Worm (Caenorhabditis elegans): ENCODE data around the gene faah-6.

Gene faah-6

DNA sequence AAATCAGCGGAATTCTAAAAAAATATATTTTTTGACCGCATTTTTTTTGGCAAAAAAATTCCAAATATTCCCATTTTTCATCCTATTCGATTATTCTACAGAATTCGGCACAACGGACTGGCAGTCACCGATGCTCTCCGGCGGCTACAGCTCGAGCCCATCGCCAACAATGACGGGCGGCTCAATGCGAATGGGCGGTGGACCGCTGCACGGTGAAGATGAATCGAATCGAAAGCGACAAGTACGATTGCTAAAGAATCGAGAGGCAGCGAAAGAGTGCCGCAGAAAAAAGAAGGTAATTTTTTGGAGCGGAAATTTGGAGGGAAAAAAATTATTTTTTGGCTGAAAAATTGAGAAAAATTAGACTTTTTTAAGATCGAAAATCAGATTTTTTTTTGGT lies 42.1 kb downstream of the faah-6 start:
- TF ChIP-seq him-1 (tag; optimal IDR thresholded peaks at IDR 0.05) (no peak), madf-3 (GFP tag; IDR thresholded peaks at IDR 0.05) (no peak), bed-2 (GFP tag; IDR thresholded peaks at IDR 0.05) (no peak), F52B5.7 (tag; optimal IDR thresholded peaks at IDR 0.05) (peak; percentile 30), madf-10 (tag; optimal IDR thresholded peaks at IDR 0.05) (no peak), ztf-26 (tag; optimal IDR thresholded peaks at IDR 0.05) (no peak), hsf-1 (GFP tag; IDR thresholded peaks at IDR 0.05) (no peak), ama-1 (optimal IDR thresholded peaks at IDR 0.05) (no peak), ama-1 (GFP tag; optimal IDR thresholded peaks at IDR 0.05) (no peak), B0336.3 (GFP tag; IDR thresholded peaks at IDR 0.05) (peak; percentile 22; the same call in 1 of the 2 replicates), let-526 (GFP tag; IDR thresholded peaks at IDR 0.05) (no peak), dpl-1 (GFP tag; optimal IDR thresholded peaks at IDR 0.05) (no peak), somi-1 (GFP tag; optimal IDR thresholded peaks at IDR 0.05) (peak; percentile 12), chd-7 (tag; optimal IDR thresholded peaks at IDR 0.05) (peak; percentile 50), nfyb-1 (GFP tag; IDR thresholded peaks at IDR 0.05) (peak; percentile 45; the same call in 1 of the 2 replicates), K12H6.12 (tag; optimal IDR thresholded peaks at IDR 0.05) (no peak), attf-5 (GFP tag; optimal IDR thresholded peaks at IDR 0.05) (no peak), zfh-2 (GFP tag; conservative IDR thresholded peaks at IDR 0.05) (peak; percentile 46; the same call in 1 of the 2 replicates), mes-4 (tag; optimal IDR thresholded peaks at IDR 0.05) (no peak), rcor-1 (GFP tag; IDR thresholded peaks at IDR 0.05) (no peak), cebp-1 (GFP tag; IDR thresholded peaks at IDR 0.05) (no peak), cebp-1 (tag; optimal IDR thresholded peaks at IDR 0.05) (peak; percentile 10), atf-7 (tag; optimal IDR thresholded peaks at IDR 0.05) (peak; percentile 40), ceh-27 (GFP tag; optimal IDR thresholded peaks at IDR 0.05) (no peak), T26A5.8 (tag; optimal IDR thresholded peaks at IDR 0.05) (no peak), unc-62 (GFP tag; optimal IDR thresholded peaks at IDR 0.05) (no peak), lir-1 (GFP tag; conservative IDR thresholded peaks at IDR 0.05) (no peak), hlh-26 (GFP tag; conservative IDR thresholded peaks at IDR 0.05) (no peak), athp-1 (tag; optimal IDR thresholded peaks at IDR 0.05) (peak; percentile 1), Y53G8AR.9 (GFP tag; conservative IDR thresholded peaks at IDR 0.05) (no peak), zim-3 (tag; optimal IDR thresholded peaks at IDR 0.05) (peak; percentile 25), lag-1 (GFP tag; IDR thresholded peaks at IDR 0.05) (no peak), lsl-1 (GFP tag; optimal IDR thresholded peaks at IDR 0.05) (no peak), ceh-58 (GFP tag; IDR thresholded peaks at IDR 0.05) (no peak)

DNA sequence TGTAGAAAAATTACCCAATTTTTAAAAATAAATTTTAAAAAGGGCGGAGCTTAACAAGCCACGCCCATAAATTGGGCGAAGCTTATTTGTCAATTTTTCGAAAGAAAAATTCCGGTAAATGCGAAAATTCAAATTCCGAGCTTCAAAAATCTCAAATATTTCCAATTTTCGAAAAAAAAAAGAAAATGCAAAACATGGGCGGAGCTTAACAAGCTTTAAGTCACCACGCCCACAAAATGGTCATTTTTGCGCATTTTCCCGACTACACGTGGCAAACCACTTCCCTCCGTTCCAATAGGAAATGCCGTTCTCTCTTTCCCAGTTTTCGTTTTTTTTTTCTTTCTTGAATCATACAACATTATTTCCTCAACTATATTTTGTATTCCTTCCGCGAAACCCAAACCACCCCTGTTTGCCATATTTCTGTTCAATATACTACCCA lies 44.3 kb downstream of the faah-6 start:
- TF ChIP-seq ceh-91 (GFP tag; IDR thresholded peaks at IDR 0.05) (no peak), bed-1 (GFP tag; IDR thresholded peaks at IDR 0.05) (no peak), zim-3 (tag; optimal IDR thresholded peaks at IDR 0.05) (peak; percentile 51), die-1 (tag; optimal IDR thresholded peaks at IDR 0.05) (no peak), ztf-26 (tag; optimal IDR thresholded peaks at IDR 0.05) (peak; percentile 52), mel-28 (tag; optimal IDR thresholded peaks at IDR 0.05; ENCODE audit: borderline replicate concordance) (peak; percentile 27), ZK185.1 (tag; optimal IDR thresholded peaks at IDR 0.05; ENCODE audit: poor library complexity, severe bottlenecking) (peak; percentile 65), chd-7 (tag; optimal IDR thresholded peaks at IDR 0.05) (no peak), mcd-1 (GFP tag; IDR thresholded peaks at IDR 0.05) (0 out of 2 replicates have a peak, but pooled peaks have one; percentile 25), Y53F4B.3 (GFP tag; IDR thresholded peaks at IDR 0.05) (no peak), F57A8.1 (GFP tag; optimal IDR thresholded peaks at IDR 0.05) (no peak), hsf-1 (GFP tag; IDR thresholded peaks at IDR 0.05) (0 out of 2 replicates have a peak, but pooled peaks have one; percentile 19), akir-1 (GFP tag; optimal IDR thresholded peaks at IDR 0.05) (no peak), nfya-2 (GFP tag; IDR thresholded peaks at IDR 0.05) (0 out of 2 replicates have a peak, but pooled peaks have one; percentile 72), lin-40 (tag; optimal IDR thresholded peaks at IDR 0.05) (no peak), gei-17 (GFP tag; optimal IDR thresholded peaks at IDR 0.05) (peak; percentile 60), F23B12.7 (tag; optimal IDR thresholded peaks at IDR 0.05; ENCODE audit: insufficient read depth) (no peak), lin-26 (GFP tag; IDR thresholded peaks at IDR 0.05) (0 out of 2 replicates have a peak, but pooled peaks have one; percentile 56), dpff-1 (tag; optimal IDR thresholded peaks at IDR 0.05) (peak; percentile 80), ceh-100 (GFP tag; IDR thresholded peaks at IDR 0.05) (no peak), egl-18 (GFP tag; IDR thresholded peaks at IDR 0.05) (no peak)

Measured in whole organism, young adult.